Fruit fly (Drosophila melanogaster) whole organism, prepupa: Measurements from ENCODE around the gene CG10702.

Experiments used
- CG10631 ChIP-seq: fragments of 200-800 bp; sonication (Bioruptor generic); optimal IDR thresholded peaks from 2 replicates; lab custom pipeline; 2016; ENCODE audit warnings: missing biosample characterization, missing genetic modification characterization
- CG11294 ChIP-seq: fragments of 200-800 bp; sonication (Bioruptor generic); IDR thresholded peaks from 2 replicates; pipeline ENCODE4 v1.3.6; 2022; ENCODE audit warnings: missing biosample characterization, missing genetic modification characterization
- CG11902 ChIP-seq: fragments of 200-800 bp; sonication (Bioruptor generic); optimal IDR thresholded peaks from 3 replicates; lab custom pipeline; 2016; ENCODE audit warnings: missing biosample characterization, missing genetic modification characterization
- CG16779 ChIP-seq: fragments of 200-800 bp; sonication (Bioruptor generic); optimal IDR thresholded peaks from 3 replicates; lab custom pipeline; 2017; ENCODE audit warnings: missing biosample characterization, mild to moderate bottlenecking, missing genetic modification characterization
- CG3032 ChIP-seq: fragments of 200-800 bp; optimal IDR thresholded peaks from 2 replicates; lab custom pipeline; 2019; ENCODE audit warnings: missing biosample characterization, mild to moderate bottlenecking, missing genetic modification characterization, moderate library complexity
- CG34406 ChIP-seq: fragments of 200-800 bp; sonication (Bioruptor generic); optimal IDR thresholded peaks from 3 replicates; lab custom pipeline; 2016; ENCODE audit warnings: missing biosample characterization, missing genetic modification characterization
- CG3919 ChIP-seq: fragments of 200-800 bp; sonication (Bioruptor generic); optimal IDR thresholded peaks from 3 replicates; lab custom pipeline; 2016; ENCODE audit warnings: missing biosample characterization, missing genetic modification characterization
- CG4318 ChIP-seq: fragments of 200-800 bp; sonication (Bioruptor generic); optimal IDR thresholded peaks from 3 replicates; lab custom pipeline; 2017; ENCODE audit warnings: missing biosample characterization, mild to moderate bottlenecking, missing genetic modification characterization
- CG6163 ChIP-seq: fragments of 200-800 bp; sonication (Bioruptor generic); IDR thresholded peaks from 3 replicates; pipeline ENCODE4 v1.3.6; 2022; ENCODE audit warnings: missing biosample characterization, missing genetic modification characterization
- CG6276 ChIP-seq: fragments of 200-800 bp; sonication (Bioruptor generic); optimal IDR thresholded peaks from 2 replicates; lab custom pipeline; 2017; ENCODE audit warnings: missing biosample characterization, mild to moderate bottlenecking, missing genetic modification characterization
- CG6808 ChIP-seq: fragments of 200-800 bp; sonication (Bioruptor generic); optimal IDR thresholded peaks from 3 replicates; lab custom pipeline; 2017; ENCODE audit warnings: missing biosample characterization, missing genetic modification characterization, mild to moderate bottlenecking, moderate library complexity, missing genetic modification reagents
- CG7368 ChIP-seq: fragments of 200-800 bp; sonication (Bioruptor generic); optimal IDR thresholded peaks from 3 replicates; lab custom pipeline; 2016; ENCODE audit warnings: missing biosample characterization, missing genetic modification characterization
- CG8319 ChIP-seq: fragments of 200-800 bp; sonication (Bioruptor generic); optimal IDR thresholded peaks from 3 replicates; lab custom pipeline; 2016; ENCODE audit warnings: missing biosample characterization, missing genetic modification characterization
- Eip78C ChIP-seq: fragments of 200-800 bp; sonication (Bioruptor generic); peaks from one replicate; lab custom pipeline; 2016; ENCODE audit warnings: missing biosample characterization, missing genetic modification characterization
- Eip93F ChIP-seq: fragments of 200-800 bp; sonication (Bioruptor generic); optimal IDR thresholded peaks from 2 replicates; lab custom pipeline; 2016; ENCODE audit warnings: missing biosample characterization, mild to moderate bottlenecking, missing genetic modification characterization
- Ets21C ChIP-seq: fragments of 200-800 bp; sonication (Bioruptor generic); optimal IDR thresholded peaks from 3 replicates; lab custom pipeline; 2016; ENCODE audit warnings: missing biosample characterization, missing genetic modification characterization
- Ets96B ChIP-seq: fragments of 200-800 bp; optimal IDR thresholded peaks from 2 replicates; lab custom pipeline; 2019; ENCODE audit warnings: missing biosample characterization, mild to moderate bottlenecking, missing genetic modification characterization, moderate library complexity
- Hr38 ChIP-seq: sonication (Bioruptor generic); optimal IDR thresholded peaks from 2 replicates; lab custom pipeline; 2016; ENCODE audit warnings: missing biosample characterization, missing genetic modification characterization
- Hr39 ChIP-seq: fragments of 200-800 bp; sonication (Bioruptor generic); optimal IDR thresholded peaks from 2 replicates; lab custom pipeline; 2016; ENCODE audit warnings: missing biosample characterization, missing genetic modification characterization
- Lpt ChIP-seq: fragments of 200-800 bp; sonication (Bioruptor generic); optimal IDR thresholded peaks from 3 replicates; lab custom pipeline; 2016; ENCODE audit warnings: missing biosample characterization, missing genetic modification characterization
- Met ChIP-seq: fragments of 200-800 bp; sonication (Bioruptor generic); optimal IDR thresholded peaks from 3 replicates; lab custom pipeline; 2016; ENCODE audit warnings: missing biosample characterization, missing genetic modification characterization
- OdsH ChIP-seq: fragments of 200-800 bp; sonication (Bioruptor generic); optimal IDR thresholded peaks from 3 replicates; lab custom pipeline; 2016; ENCODE audit warnings: missing biosample characterization, missing genetic modification characterization
- Smox ChIP-seq: fragments of 200-800 bp; sonication (Bioruptor generic); optimal IDR thresholded peaks from 3 replicates; lab custom pipeline; 2016; ENCODE audit warnings: missing biosample characterization, missing genetic modification characterization
- Sox102F ChIP-seq: fragments of 200-800 bp; sonication (Bioruptor generic); optimal IDR thresholded peaks from 2 replicates; lab custom pipeline; 2016; ENCODE audit warnings: missing biosample characterization, mild to moderate bottlenecking, missing genetic modification characterization
- Sox15 ChIP-seq: fragments of 200-800 bp; sonication (Bioruptor generic); optimal IDR thresholded peaks from 3 replicates; lab custom pipeline; 2016; ENCODE audit warnings: missing biosample characterization, missing genetic modification characterization
- achi ChIP-seq: fragments of 200-800 bp; sonication (Bioruptor generic); optimal IDR thresholded peaks from 3 replicates; lab custom pipeline; 2016; ENCODE audit warnings: missing biosample characterization, missing genetic modification characterization
- acj6 ChIP-seq: fragments of 200-800 bp; sonication (Bioruptor generic); optimal IDR thresholded peaks from 3 replicates; lab custom pipeline; 2016; ENCODE audit warnings: missing biosample characterization, missing genetic modification characterization
- cyc ChIP-seq: fragments of 200-800 bp; sonication (Bioruptor generic); optimal IDR thresholded peaks from 3 replicates; lab custom pipeline; 2016; ENCODE audit warnings: missing biosample characterization, missing genetic modification characterization
- dac ChIP-seq: fragments of 200-800 bp; sonication (Bioruptor generic); optimal IDR thresholded peaks from 2 replicates; lab custom pipeline; 2017; ENCODE audit warnings: missing biosample characterization, mild to moderate bottlenecking, missing genetic modification characterization
- eg ChIP-seq: fragments of 200-800 bp; sonication (Bioruptor generic); IDR thresholded peaks from 3 replicates; pipeline ENCODE4 v1.3.6; 2022; ENCODE audit warnings: missing biosample characterization, missing genetic modification characterization
- esn ChIP-seq: fragments of 200-800 bp; sonication (Bioruptor generic); optimal IDR thresholded peaks from 2 replicates; lab custom pipeline; 2016; ENCODE audit warnings: missing biosample characterization, mild to moderate bottlenecking, missing genetic modification characterization, moderate library complexity
- fd59A ChIP-seq: fragments of 200-800 bp; sonication (Bioruptor generic); optimal IDR thresholded peaks from 2 replicates; lab custom pipeline; 2017; ENCODE audit warnings: missing biosample characterization, mild to moderate bottlenecking, missing genetic modification characterization, missing genetic modification reagents
- fd85E ChIP-seq: fragments of 200-800 bp; sonication (Bioruptor generic); optimal IDR thresholded peaks from 3 replicates; lab custom pipeline; 2016; ENCODE audit warnings: missing biosample characterization, missing genetic modification characterization
- fkh ChIP-seq: fragments of 200-800 bp; sonication (Bioruptor generic); optimal IDR thresholded peaks from 3 replicates; lab custom pipeline; 2017; ENCODE audit warnings: missing biosample characterization, mild to moderate bottlenecking, missing genetic modification characterization, moderate library complexity
- lz ChIP-seq: fragments of 200-800 bp; sonication (Bioruptor generic); optimal IDR thresholded peaks from 3 replicates; lab custom pipeline; 2016; ENCODE audit warnings: missing biosample characterization, missing genetic modification characterization
- net ChIP-seq: fragments of 200-800 bp; sonication (Bioruptor generic); optimal IDR thresholded peaks from 3 replicates; lab custom pipeline; 2016; ENCODE audit warnings: missing biosample characterization, missing genetic modification characterization
- salr ChIP-seq, 2 experiments: fragments of 200-800 bp; sonication (Bioruptor generic); optimal IDR thresholded peaks; 3 replicates each; lab custom pipeline; 2016 to 2018; ENCODE audit warnings: missing biosample characterization in 2 of 2, missing genetic modification characterization in 2 of 2, mild to moderate bottlenecking in 1 of 2
- svp ChIP-seq: fragments of 200-800 bp; sonication (Bioruptor generic); peaks from one replicate; lab custom pipeline; 2016; ENCODE audit warnings: missing biosample characterization, missing genetic modification characterization
- topi ChIP-seq: fragments of 200-800 bp; sonication (Bioruptor generic); optimal IDR thresholded peaks from 3 replicates; lab custom pipeline; 2016; ENCODE audit warnings: missing biosample characterization, missing genetic modification characterization
- vri ChIP-seq: fragments of 200-800 bp; sonication (Bioruptor generic); optimal IDR thresholded peaks from 3 replicates; lab custom pipeline; 2016; ENCODE audit warnings: missing biosample characterization, mild to moderate bottlenecking, missing genetic modification characterization

Gene CG10702

DNA sequence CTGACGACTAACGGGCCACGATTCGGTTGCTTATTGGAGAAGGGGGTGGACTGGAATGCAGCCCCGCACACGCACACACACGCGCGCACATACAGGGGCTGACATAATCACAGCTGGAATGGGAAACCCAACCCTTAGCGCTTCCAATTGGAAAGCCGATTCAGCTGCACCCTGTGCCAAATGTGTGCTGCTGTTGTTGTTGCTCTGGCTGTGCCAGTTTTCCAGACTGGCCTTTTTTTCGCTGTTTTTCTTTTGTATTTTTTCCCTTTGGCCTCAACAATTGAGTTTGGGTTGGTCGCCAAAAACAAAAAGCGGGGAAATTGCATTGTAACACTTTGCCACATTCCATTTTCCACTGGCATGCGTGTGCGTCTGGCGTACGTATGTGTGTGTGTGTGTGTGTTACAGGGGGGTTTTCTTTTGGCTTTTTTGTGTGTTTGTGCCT lies 13.7 kb upstream of the CG10702 start:
- no peak for TF ChIP-seq Lpt (GFP tag; lab: Kevin White, UChicago)
- TF ChIP-seq CG3032 (tag; lab: Kevin White, UChicago) = no peak
- no peak for TF ChIP-seq Ets21C (GFP tag; lab: Kevin White, UChicago)
- TF ChIP-seq Sox102F (GFP tag; lab: Kevin White, UChicago) = no peak
- no peak for TF ChIP-seq CG10631
- no peak for TF ChIP-seq Hr38 (GFP tag; lab: Kevin White, UChicago)
- no peak for TF ChIP-seq cyc (GFP tag; lab: Kevin White, UChicago)
- TF ChIP-seq CG6163 (GFP tag; lab: Robert Waterston, UW) = 0 out of 3 replicates have a peak, but pooled peaks have one; percentile 21
- no peak for TF ChIP-seq CG11902 (GFP tag; lab: Kevin White, UChicago)
- TF ChIP-seq, all 60 proteins: peak for 1

DNA sequence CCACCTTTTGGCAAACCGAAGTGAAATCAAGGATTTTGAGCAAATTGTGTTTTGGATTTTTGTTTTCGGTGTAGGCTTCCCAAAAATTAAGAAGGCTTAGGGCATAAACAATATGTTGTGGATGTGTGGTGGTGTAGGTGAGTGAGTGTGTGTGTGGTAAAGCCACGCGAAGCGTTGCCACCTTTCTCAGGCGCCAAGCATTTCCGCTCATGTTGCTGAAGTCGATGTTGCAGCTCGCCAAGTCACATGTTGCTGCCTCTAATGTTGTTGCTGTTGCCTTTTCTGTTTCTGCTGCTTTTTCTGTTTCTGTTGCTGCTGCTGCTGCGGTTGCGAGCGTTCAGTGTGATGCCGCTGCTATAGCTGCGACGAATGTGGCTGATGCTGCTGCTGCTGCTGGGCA lies 10.1 kb upstream of the CG10702 start:
- TF ChIP-seq salr (GFP tag; optimal IDR thresholded peaks at IDR 0.05; lab: Kevin White, UChicago) (no peak), CG11294 (no peak), CG6808 (GFP tag; lab: Kevin White, UChicago) (no peak), dac (GFP tag; lab: Kevin White, UChicago) (no peak), cyc (GFP tag; lab: Kevin White, UChicago) (no peak), eg (GFP tag; lab: Robert Waterston, UW) (no peak), CG8319 (no peak), Hr38 (GFP tag; lab: Kevin White, UChicago) (no peak), Sox15 (GFP tag; lab: Kevin White, UChicago) (no peak), Ets21C (GFP tag; lab: Kevin White, UChicago) (no peak), CG34406 (GFP tag; lab: Kevin White, UChicago) (no peak), fkh (GFP tag; lab: Kevin White, UChicago) (no peak), vri (GFP tag; lab: Kevin White, UChicago) (no peak)
- TF ChIP-seq, all 60 proteins: peak for 0

DNA sequence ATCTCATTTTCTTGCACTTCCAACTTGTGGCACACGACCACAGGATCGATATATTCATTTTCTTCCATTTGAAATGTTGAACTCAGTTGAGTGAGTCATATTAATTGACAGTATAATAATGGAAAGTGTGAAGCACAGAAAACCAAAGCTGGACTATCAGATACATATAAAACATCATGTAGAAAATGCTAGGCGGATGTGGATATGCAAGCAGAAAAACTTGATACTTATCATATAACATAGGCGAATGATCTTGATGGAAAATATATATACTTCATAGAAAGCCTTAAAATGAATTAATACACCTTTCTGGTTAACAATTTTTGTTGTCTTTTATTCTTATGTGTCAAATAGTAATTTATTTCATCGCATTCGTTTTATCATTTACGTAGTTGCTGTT lies 9.3 kb upstream of the CG10702 start, which contains the start of gene CG10700:
CG10700 (minus strand) TSS at position 101 of the 400 bp plus-strand sequence.
- TF ChIP-seq CG6276 (GFP tag; lab: Kevin White, UChicago) = no peak
- no peak for TF ChIP-seq eg (GFP tag; lab: Robert Waterston, UW)
- TF ChIP-seq CG34406 (GFP tag; lab: Kevin White, UChicago) = no peak
- TF ChIP-seq OdsH = no peak
- TF ChIP-seq vri (GFP tag; lab: Kevin White, UChicago) = no peak
- no peak for TF ChIP-seq cyc (GFP tag; lab: Kevin White, UChicago)
- no peak for TF ChIP-seq fd85E (GFP tag; lab: Kevin White, UChicago)
- no peak for TF ChIP-seq CG10631
- no peak for TF ChIP-seq Met (GFP tag; lab: Kevin White, UChicago)
- TF ChIP-seq achi (GFP tag; lab: Kevin White, UChicago) = no peak
- TF ChIP-seq Ets21C (GFP tag; lab: Kevin White, UChicago) = no peak
- TF ChIP-seq CG3032 (tag; lab: Kevin White, UChicago) = no peak
- no peak for TF ChIP-seq CG7368 (GFP tag; lab: Kevin White, UChicago)
- TF ChIP-seq Ets96B = no peak
- TF ChIP-seq, all 60 proteins: peak for 0

DNA sequence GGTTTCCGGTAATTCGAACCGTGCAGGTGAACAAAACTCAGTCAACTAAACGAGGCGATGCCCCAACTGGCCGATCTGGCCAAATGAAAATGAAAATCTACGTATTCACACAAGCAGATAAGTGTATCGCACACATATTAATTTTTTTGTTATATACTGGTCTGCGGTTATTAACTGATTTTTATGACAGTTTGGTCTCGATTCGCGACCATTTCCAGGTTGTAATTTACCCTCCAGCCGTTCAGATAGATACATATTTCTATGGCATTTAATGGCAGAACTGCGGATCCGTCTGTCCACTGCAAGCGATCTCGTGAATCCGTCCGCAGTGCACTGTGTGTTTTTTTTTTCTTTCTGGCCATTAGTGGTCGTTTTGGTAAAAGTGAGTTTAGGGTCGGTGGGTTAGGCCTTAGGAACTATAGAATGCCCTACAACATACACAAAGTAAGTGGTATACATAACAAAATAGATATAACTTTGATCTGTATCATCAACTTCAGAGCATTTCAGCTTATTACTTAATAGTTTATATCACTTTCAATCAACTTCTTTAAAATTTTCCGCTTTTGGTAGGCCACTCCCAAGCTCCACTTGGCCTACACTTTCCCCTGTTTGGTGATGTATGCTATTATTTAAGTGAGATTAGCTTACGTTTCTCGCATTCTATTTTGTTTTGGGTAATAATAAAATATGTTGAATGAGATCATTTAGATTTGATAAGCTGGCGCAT lies 4.6 kb upstream of the CG10702 start, which contains the start of gene CG17572:
CG17572 (minus strand) TSS at position 51 of the 730 bp plus-strand sequence.
- peak; percentile 13 for TF ChIP-seq Eip78C (GFP tag; lab: Kevin White, UChicago)
- TF ChIP-seq esn = no peak

DNA sequence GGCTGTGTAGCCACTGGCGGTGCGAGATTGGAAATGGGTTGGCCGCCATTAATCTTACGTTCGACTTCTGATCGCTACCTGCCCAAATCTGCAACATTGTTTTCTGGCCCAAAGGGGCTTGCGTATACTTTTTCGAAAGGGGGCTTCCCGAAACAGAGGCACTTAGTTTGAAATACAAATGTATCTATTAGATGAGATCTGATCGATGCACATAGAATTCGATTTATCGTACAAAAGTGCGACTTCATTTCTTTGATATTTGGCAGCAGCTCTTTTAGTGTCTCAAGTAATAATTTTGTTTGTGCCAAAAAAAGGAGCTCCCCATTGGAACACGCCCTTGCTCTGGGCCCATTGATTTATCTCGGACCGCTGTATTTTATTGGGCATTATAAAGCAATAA lies 2.1 kb upstream of the CG10702 start:
- TF ChIP-seq cyc (GFP tag; lab: Kevin White, UChicago) (no peak), fd59A (no peak), salr (GFP tag; optimal IDR thresholded peaks at IDR 0.05; lab: Kevin White, UChicago) (no peak), Met (GFP tag; lab: Kevin White, UChicago) (peak; percentile 25), Eip78C (GFP tag; lab: Kevin White, UChicago) (peak; percentile 56), CG16779 (tag; lab: Kevin White, UChicago) (no peak), Eip93F (no peak), net (no peak), topi (GFP tag; lab: Kevin White, UChicago) (peak; percentile 20), acj6 (no peak), CG10631 (no peak), Smox (GFP tag; lab: Kevin White, UChicago) (peak; percentile 21), Hr39 (peak; percentile 9), Ets96B (no peak), CG6276 (GFP tag; lab: Kevin White, UChicago) (no peak), CG3919 (GFP tag; lab: Kevin White, UChicago) (no peak), CG11902 (GFP tag; lab: Kevin White, UChicago) (no peak), CG11294 (no peak), CG4318 (GFP tag; lab: Kevin White, UChicago) (no peak), lz (GFP tag; lab: Kevin White, UChicago) (peak; percentile 5), svp (GFP tag; lab: Kevin White, UChicago) (peak; percentile 62), dac (GFP tag; lab: Kevin White, UChicago) (no peak), CG3032 (tag; lab: Kevin White, UChicago) (no peak), esn (peak; percentile 15)
